Worm (Caenorhabditis elegans) whole organism, L4/young adult: Measurements from ENCODE around the gene ZK228.4.
A peak's percentile ranks its signal among the peaks of the same experiment; 100 is the strongest.

Experiments
- W03F9.2 ChIP-seq: fragments of 150-350 bp; optimal IDR thresholded peaks from 2 replicates; lab custom pipeline; 2014; ENCODE audit warnings: missing biosample characterization, missing genetic modification characterization
- dao-5 ChIP-seq: sonication (generic microtip); optimal IDR thresholded peaks from 2 replicates; lab custom pipeline; 2016; ENCODE audit warnings: missing genotype, missing genetic modification characterization, moderate library complexity, missing compliant biosample characterization
- him-1 ChIP-seq: sonication (generic microtip); optimal IDR thresholded peaks from 2 replicates; lab custom pipeline; 2016; ENCODE audit warnings: missing genotype, missing genetic modification reagents, missing genetic modification characterization, missing compliant biosample characterization

The ZK228.4 gene

DNA sequence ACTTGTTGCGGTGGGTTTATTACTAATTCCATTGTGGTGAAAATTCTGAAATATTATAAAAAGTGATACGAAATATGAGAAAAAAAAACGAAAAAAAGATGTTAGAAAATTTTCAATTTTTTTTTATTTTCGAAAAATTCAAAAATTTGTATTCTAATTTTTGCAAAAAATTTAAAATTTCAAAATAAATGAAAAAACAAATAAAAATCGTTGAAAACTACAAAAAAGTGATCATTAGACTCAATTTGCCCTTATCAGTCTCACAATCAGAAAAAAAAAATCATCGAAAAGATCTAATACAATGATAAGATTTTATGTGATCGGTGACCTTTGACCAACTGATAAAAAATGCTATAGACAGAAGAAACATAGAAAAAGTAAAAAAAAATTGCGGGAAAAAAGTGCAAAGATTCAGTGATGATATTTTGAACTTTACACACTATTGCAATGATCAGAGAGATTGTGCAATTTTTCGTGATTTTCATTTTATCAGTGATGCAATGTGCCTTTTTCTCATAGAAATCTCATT lies 1.3 kb upstream of the ZK228.4 start, which contains the start of gene ZK228.3:
Gene ZK228.3, minus strand, starts transcription at position 51 of the 529 bp plus-strand sequence.
- TF ChIP-seq dao-5: no peak
- TF ChIP-seq W03F9.2 (tag; lab: Kevin White, UChicago): no peak
- TF ChIP-seq him-1 (tag; lab: Kevin White, UChicago): no peak

DNA sequence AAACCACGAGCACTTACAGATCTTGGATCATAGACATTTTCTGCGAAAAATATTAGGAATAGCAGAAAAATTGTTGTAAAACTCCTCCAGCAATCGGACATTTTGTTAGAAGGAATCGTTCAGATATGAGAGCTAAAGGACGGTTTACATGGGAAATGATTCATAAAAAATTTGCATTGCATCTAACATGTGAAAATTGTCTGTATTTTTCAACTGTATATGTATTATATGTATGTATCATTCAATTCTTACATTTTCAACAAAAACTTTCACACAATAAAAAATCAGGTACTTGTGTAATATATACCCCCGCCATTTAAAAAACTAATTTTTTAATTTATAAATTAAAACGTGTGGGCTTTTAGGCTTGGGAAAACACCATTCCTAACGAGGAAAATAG lies 5.5 kb downstream of the ZK228.4 start, which contains the start of gene ZK228.13:
Gene ZK228.13, minus strand, starts transcription at position 101 of the 400 bp plus-strand sequence.
- no peak for TF ChIP-seq dao-5
- no peak for TF ChIP-seq W03F9.2 (tag; lab: Kevin White, UChicago)
- no peak for TF ChIP-seq him-1 (tag; lab: Kevin White, UChicago)

DNA sequence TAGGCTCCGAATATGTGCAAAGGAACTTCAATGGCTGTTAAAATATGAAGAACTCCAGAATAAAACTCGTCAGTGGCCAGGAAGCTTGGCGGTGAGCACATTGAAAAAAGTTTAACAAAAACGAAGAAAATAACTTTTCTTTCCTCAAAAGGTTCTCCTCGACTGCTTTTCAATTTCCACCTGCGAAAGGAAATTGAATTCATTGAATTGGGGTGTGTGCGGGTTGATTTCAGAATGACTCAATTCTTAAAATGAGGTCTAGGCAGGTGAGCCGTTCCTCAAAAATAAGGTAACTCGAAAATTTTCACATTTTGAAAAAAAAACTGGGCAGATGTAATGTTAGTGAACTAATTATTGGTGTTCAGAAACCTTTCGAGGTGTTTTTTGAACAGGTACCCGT lies 10.8 kb downstream of the ZK228.4 start, which contains the start of gene srh-182:
Gene srh-182, minus strand, starts transcription at position 101 of the 400 bp plus-strand sequence.
- TF ChIP-seq dao-5 (no peak), him-1 (tag; lab: Kevin White, UChicago) (no peak), W03F9.2 (tag; lab: Kevin White, UChicago) (no peak)

DNA sequence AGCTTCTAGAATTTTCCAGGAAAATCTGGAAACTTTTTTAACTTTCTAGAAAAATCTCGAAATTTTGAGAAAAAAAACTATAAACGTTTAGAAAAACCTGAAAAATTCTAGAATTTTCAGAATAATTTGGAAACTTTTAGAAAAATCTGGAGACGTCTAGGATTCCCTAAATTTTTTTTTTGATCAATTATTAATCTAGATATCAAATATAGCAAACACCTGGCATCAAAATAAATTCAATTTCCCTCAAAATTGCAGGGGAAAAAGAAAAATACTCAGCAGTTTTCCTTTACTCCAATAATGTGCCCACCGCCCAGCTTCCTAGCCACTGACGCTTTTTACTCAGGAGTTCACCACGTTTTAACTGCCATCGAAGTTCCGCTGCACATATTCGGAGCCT lies 11.6 kb downstream of the ZK228.4 start, which contains the start of gene srh-181:
Gene srh-181, plus strand, starts transcription at position 301 of the 400 bp plus-strand sequence.
- TF ChIP-seq dao-5: no peak
- TF ChIP-seq him-1 (tag; lab: Kevin White, UChicago): no peak

DNA sequence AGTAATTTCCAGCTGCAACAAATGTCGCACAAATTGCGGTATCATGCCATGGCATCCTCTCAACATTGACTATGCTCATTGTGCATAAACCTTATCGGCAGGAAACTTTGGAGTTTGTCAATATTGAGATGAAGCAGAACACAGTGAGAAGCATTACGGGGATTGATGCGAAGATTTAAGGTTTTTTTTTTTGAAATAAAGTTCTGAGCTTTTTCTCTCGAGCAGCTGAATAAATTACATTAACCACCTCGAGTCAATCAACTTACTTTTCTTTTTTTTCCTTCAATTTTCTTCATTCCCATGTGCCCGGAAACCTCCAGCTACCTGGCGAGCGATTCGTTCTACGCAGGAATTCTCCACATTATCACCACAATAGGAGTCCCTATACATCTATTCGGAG lies 13.5 kb downstream of the ZK228.4 start, which contains the start of gene srh-179:
Gene srh-179, plus strand, starts transcription at position 301 of the 400 bp plus-strand sequence.
- no peak for TF ChIP-seq W03F9.2 (tag; lab: Kevin White, UChicago)
- no peak for TF ChIP-seq dao-5
- no peak for TF ChIP-seq him-1 (tag; lab: Kevin White, UChicago)

DNA sequence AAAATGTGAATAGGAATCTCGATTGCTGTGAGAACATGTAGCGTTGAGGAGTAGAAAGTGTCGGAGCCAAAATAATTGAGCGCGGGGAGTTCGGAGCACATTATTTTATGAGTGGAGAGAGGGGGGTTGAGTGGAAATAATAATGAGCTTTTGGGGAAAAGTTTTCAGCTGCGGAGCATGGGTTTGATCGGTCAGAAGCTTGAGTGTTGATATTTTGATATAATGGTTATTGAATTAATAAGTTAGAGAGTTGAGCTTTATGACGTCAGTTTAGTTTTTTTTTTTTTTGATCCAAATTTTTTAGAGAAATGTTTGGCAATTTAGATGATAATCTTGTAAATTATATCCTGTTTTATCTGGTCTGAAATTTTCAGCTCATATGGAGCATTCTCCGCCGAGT lies 17.6 kb downstream of the ZK228.4 start, which contains the start of gene srh-178:
Gene srh-178, minus strand, starts transcription at position 101 of the 400 bp plus-strand sequence.
- TF ChIP-seq W03F9.2 (tag; lab: Kevin White, UChicago) (no peak), him-1 (tag; lab: Kevin White, UChicago) (no peak), dao-5 (no peak)

DNA sequence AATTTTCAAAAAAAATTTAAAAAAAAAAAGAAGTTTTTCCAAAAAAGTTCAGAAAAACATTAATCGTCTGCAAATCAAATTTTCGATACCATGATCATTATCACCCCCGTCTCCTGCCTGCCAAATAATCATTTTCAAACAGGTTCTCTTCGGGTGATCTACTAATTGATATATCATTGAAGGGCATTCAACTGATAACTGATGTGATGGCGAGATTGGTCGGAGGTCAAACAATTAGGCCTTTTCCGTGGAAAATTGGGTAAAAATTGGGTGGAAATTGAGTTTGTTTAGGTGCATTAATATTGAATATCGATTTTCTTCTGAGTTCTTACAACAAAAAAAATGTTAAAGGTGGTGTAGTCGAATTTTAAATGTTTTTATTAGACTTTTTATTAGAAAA lies 24.6 kb downstream of the ZK228.4 start, which contains the start of gene Y51A2D.18:
Gene Y51A2D.18, minus strand, starts transcription at position 101 of the 400 bp plus-strand sequence.
- TF ChIP-seq him-1 (tag; lab: Kevin White, UChicago): no peak
- TF ChIP-seq W03F9.2 (tag; lab: Kevin White, UChicago): no peak
- no peak for TF ChIP-seq dao-5

DNA sequence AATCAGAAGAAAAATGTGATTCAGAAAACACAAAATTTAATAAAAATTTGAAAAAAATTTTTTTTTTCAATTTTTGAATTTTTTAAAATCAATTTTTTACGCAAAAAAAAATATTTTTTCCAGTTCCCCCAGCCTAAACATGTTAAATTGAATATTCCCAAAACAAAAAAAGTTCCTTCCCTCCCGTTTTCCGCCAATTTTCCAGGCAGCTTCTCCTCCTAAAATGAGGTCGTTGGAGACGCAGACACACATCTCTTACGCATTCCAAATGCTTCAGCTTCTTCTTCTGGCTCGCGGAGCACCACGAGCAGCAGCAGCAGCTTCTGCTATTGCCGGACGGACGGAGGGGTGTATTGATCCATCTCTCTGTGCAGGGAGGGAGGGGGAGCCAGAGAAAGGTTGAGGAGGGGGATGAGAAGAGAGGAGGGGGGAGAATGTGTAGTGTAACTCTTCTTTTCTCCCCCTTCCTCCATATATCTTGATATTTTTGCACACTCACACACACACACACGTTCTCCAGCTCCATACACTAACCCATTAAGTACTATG lies 27.8 kb downstream of the ZK228.4 start:
- TF ChIP-seq him-1 (tag; lab: Kevin White, UChicago) (peak; percentile 81), W03F9.2 (tag; lab: Kevin White, UChicago) (no peak), dao-5 (no peak)

DNA sequence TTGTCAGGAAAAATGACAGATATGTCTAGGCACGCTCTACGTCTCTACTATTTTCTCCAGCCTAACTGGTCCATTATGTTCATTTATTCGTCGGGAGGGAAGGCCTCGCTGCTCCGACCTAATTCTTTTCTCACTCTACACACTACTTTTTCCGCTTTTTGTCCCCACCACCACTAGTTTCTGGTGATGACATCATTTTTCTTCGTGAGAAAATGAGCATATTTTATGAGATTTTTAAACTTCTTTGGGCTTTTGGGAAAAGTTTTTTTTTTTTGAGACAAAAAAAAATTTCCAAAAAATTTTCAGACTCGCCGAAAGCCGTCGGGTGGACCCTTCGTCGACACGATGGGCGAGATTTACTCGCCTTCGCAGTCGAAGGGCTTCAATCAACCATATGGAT lies 29.4 kb downstream of the ZK228.4 start, which contains the start of gene slo-1:
Gene slo-1, plus strand, starts transcription at position 301 of the 400 bp plus-strand sequence.
- no peak for TF ChIP-seq W03F9.2 (tag; lab: Kevin White, UChicago)
- TF ChIP-seq dao-5: no peak
- TF ChIP-seq him-1 (tag; lab: Kevin White, UChicago): no peak

DNA sequence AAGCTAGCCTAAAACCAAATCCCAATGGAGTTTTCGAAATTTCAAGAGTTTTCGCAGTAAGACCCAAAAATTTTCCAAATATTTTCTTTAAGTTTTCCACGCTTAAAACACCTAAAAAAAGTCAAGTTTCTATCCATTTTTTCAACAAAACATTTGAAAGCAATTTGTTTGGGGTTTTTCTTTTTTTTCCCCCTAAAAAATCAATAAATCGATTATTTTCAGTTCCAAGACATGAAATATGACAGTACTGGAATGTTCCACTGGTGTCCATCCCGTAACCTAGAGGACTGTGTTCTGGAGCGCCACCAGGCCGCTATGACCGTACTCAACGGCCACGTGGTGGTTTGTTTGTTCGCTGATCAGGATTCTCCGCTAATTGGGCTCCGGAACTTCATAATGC lies 42.0 kb downstream of the ZK228.4 start:
- no peak for TF ChIP-seq him-1 (tag; lab: Kevin White, UChicago)
- no peak for TF ChIP-seq W03F9.2 (tag; lab: Kevin White, UChicago)
- no peak for TF ChIP-seq dao-5

DNA sequence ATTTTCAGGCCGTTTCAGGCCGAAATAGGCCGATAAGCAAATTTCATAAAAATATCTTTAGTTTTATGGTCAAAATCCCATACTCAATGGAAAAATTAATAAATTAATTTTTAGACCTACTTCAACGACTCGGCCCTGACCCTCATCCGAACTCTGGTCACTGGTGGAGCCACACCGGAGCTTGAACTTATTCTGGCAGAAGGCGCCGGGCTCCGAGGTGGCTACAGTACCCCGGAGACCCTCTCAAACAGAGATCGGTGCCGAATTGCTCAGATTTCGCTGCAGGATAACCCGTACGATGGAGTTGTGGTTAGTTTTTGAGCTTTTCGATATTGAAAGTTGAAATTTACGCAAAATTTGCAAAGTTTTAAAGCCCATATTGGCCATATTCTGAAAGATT lies 44.2 kb downstream of the ZK228.4 start:
- TF ChIP-seq dao-5 (no peak), him-1 (tag; lab: Kevin White, UChicago) (no peak), W03F9.2 (tag; lab: Kevin White, UChicago) (no peak)

DNA sequence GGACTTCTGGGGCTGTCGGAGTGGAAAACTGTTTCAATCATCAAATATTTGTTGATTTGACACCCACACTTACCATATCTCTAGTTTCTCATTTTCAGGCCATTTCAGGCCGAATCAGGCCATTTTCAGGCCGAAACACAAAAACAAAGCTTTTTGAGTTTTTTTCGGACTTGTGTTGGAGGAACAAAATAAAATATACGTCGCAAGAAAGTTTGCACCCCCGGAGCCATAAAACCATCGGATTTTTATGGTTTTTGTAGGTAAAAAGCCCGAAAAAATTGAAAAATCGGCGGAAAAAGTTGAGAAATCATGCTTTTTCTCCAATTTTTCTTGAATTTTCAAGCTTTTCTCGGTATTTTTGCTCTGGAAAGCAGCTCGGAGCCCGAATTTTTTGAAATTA lies 46.0 kb downstream of the ZK228.4 start, which contains the start of gene Y51A2D.1:
Gene Y51A2D.1, plus strand, starts transcription at position 301 of the 400 bp plus-strand sequence.
- TF ChIP-seq him-1 (tag; lab: Kevin White, UChicago) (no peak), W03F9.2 (tag; lab: Kevin White, UChicago) (no peak)

DNA sequence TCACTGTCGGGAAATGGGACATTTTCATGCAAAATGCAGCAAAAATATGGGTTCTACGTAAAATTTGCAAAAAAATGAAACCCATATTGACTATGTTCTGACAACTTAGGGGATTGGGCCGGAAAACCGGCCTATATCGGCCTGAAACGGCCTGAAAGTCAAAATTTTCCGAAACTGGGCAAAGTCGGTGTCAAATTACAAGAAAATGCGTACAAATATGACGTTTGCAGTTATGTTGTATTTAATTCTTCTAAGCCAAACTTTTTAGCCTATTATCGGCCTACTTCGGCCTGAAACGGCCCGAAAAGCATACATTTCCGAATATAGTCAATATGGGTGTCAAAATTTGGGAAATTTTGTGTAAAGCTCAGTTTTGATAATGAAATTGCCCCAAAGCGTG lies 49.3 kb downstream of the ZK228.4 start:
- TF ChIP-seq W03F9.2 (tag; lab: Kevin White, UChicago): no peak
- no peak for TF ChIP-seq dao-5
- TF ChIP-seq him-1 (tag; lab: Kevin White, UChicago): no peak
